Fruit fly (Drosophila melanogaster) whole organism, embryonic: Measurements from ENCODE around the gene Sec24CD.
A peak's percentile ranks its signal among the peaks of the same experiment; 100 is the strongest.

ENCODE experiments used
- Abd-B ChIP-seq: fragments of 200-800 bp; sonication (Bioruptor generic); optimal IDR thresholded peaks from 2 replicates; lab custom pipeline; 2018; ENCODE audit warnings: missing biosample characterization, mild to moderate bottlenecking, missing genetic modification characterization, moderate library complexity
- CG14710 ChIP-seq: fragments of 200-800 bp; sonication (Bioruptor generic); optimal IDR thresholded peaks from 3 replicates; lab custom pipeline; 2019; ENCODE audit warnings: missing biosample characterization, mild to moderate bottlenecking, missing genetic modification characterization, moderate library complexity
- CG14860 ChIP-seq: fragments of 200-800 bp; sonication (Bioruptor generic); IDR thresholded peaks from 3 replicates; pipeline ENCODE4 v1.3.6; 2022; ENCODE audit warnings: missing biosample characterization, missing genetic modification characterization; ENCODE audit not compliant: partially characterized antibody
- CG16779 ChIP-seq: fragments of 200-800 bp; sonication (Bioruptor generic); IDR thresholded peaks from 2 replicates; pipeline ENCODE4 v1.3.6; 2022; ENCODE audit warnings: missing biosample characterization, missing genetic modification characterization
- CG16863 ChIP-seq: fragments of 200-800 bp; sonication (Bioruptor generic); optimal IDR thresholded peaks from 3 replicates; lab custom pipeline; 2016; ENCODE audit warnings: missing biosample characterization, missing genetic modification characterization
- CG17186 ChIP-seq: fragments of 200-800 bp; sonication (Bioruptor generic); optimal IDR thresholded peaks from 3 replicates; lab custom pipeline; 2017; ENCODE audit warnings: missing biosample characterization, missing genetic modification reagents, missing genetic modification characterization
- CG17359 ChIP-seq: fragments of 200-800 bp; sonication (Bioruptor generic); optimal IDR thresholded peaks from 3 replicates; lab custom pipeline; 2018; ENCODE audit warnings: missing biosample characterization, mild to moderate bottlenecking, missing genetic modification characterization, moderate library complexity
- CG17912 ChIP-seq: fragments of 200-800 bp; sonication (Bioruptor generic); optimal IDR thresholded peaks from 2 replicates; lab custom pipeline; 2018; ENCODE audit warnings: missing biosample characterization, mild to moderate bottlenecking, missing genetic modification characterization
- CG18476 ChIP-seq: fragments of 200-800 bp; sonication (Bioruptor generic); optimal IDR thresholded peaks from 2 replicates; lab custom pipeline; 2016; ENCODE audit warnings: missing biosample characterization, mild to moderate bottlenecking, missing genetic modification characterization
- CG2116 ChIP-seq: fragments of 200-800 bp; sonication (Bioruptor generic); optimal IDR thresholded peaks from 3 replicates; lab custom pipeline; 2018; ENCODE audit warnings: missing biosample characterization, mild to moderate bottlenecking, missing genetic modification characterization
- CG32772 ChIP-seq: fragments of 200-800 bp; sonication (Bioruptor generic); IDR thresholded peaks from 2 replicates; pipeline ENCODE4 v1.3.6; 2022; ENCODE audit warnings: missing biosample characterization, missing genetic modification characterization
- CG33213 ChIP-seq: fragments of 200-800 bp; sonication (Bioruptor generic); optimal IDR thresholded peaks from 3 replicates; lab custom pipeline; 2016; ENCODE audit warnings: missing biosample characterization, missing genetic modification characterization
- CG34376 ChIP-seq: fragments of 200-800 bp; sonication (Bioruptor generic); optimal IDR thresholded peaks from 2 replicates; lab custom pipeline; 2018; ENCODE audit warnings: missing biosample characterization, mild to moderate bottlenecking, missing genetic modification characterization
- CG42726 ChIP-seq: fragments of 200-800 bp; sonication (Bioruptor generic); IDR thresholded peaks from 2 replicates; pipeline ENCODE4 v1.3.6; 2022; ENCODE audit warnings: missing biosample characterization, missing genetic modification characterization; ENCODE audit not compliant: partially characterized antibody
- CG4730 ChIP-seq: fragments of 200-800 bp; sonication (Bioruptor generic); IDR thresholded peaks from 2 replicates; pipeline ENCODE4 v1.3.6; 2022; ENCODE audit warnings: missing biosample characterization, missing genetic modification characterization
- CG6683 ChIP-seq: fragments of 200-800 bp; sonication (Bioruptor generic); optimal IDR thresholded peaks from 2 replicates; lab custom pipeline; 2017; ENCODE audit warnings: missing biosample characterization, mild to moderate bottlenecking, missing genetic modification characterization, missing genetic modification reagents
- CG8281 ChIP-seq: fragments of 200-800 bp; sonication (Bioruptor generic); optimal IDR thresholded peaks from 2 replicates; lab custom pipeline; 2018; ENCODE audit warnings: missing biosample characterization, mild to moderate bottlenecking, missing genetic modification characterization, moderate library complexity
- Dp ChIP-seq: fragments of 200-800 bp; sonication (Bioruptor generic); optimal IDR thresholded peaks from 2 replicates; lab custom pipeline; 2018; ENCODE audit warnings: missing biosample characterization, mild to moderate bottlenecking, missing genetic modification characterization, moderate library complexity
- MESR4 ChIP-seq: fragments of 200-800 bp; sonication (Bioruptor generic); optimal IDR thresholded peaks from 2 replicates; lab custom pipeline; 2018; ENCODE audit warnings: missing biosample characterization, mild to moderate bottlenecking, missing genetic modification characterization, moderate library complexity
- Opbp ChIP-seq: fragments of 200-800 bp; sonication (Bioruptor generic); IDR thresholded peaks from 3 replicates; pipeline ENCODE4 v1.3.6; 2022; ENCODE audit warnings: missing biosample characterization, missing genetic modification characterization; ENCODE audit not compliant: partially characterized antibody
- Scr ChIP-seq: fragments of 200-800 bp; sonication (Bioruptor generic); IDR thresholded peaks from 2 replicates; pipeline ENCODE4 v1.3.6; 2022; ENCODE audit warnings: missing biosample characterization, missing genetic modification characterization; ENCODE audit not compliant: partially characterized antibody
- Sry-δ ChIP-seq: fragments of 200-800 bp; sonication (Bioruptor generic); optimal IDR thresholded peaks from 2 replicates; lab custom pipeline; 2016; ENCODE audit warnings: missing biosample characterization, missing genetic modification characterization
- Xbp1 ChIP-seq: fragments of 200-800 bp; sonication (Bioruptor generic); optimal IDR thresholded peaks from 3 replicates; lab custom pipeline; 2016; ENCODE audit warnings: missing biosample characterization, mild to moderate bottlenecking, missing genetic modification characterization
- YL-1 ChIP-seq: fragments of 200-800 bp; sonication (Bioruptor generic); optimal IDR thresholded peaks from 3 replicates; lab custom pipeline; 2017; ENCODE audit warnings: missing biosample characterization, mild to moderate bottlenecking, missing genetic modification characterization
- amos ChIP-seq: fragments of 200-800 bp; sonication (Bioruptor generic); IDR thresholded peaks from 2 replicates; pipeline ENCODE4 v1.3.6; 2022; ENCODE audit warnings: missing biosample characterization, missing genetic modification characterization; ENCODE audit not compliant: partially characterized antibody
- aop ChIP-seq: fragments of 200-800 bp; sonication (Bioruptor generic); IDR thresholded peaks from 2 replicates; pipeline ENCODE4 v1.3.6; 2022; ENCODE audit warnings: missing biosample characterization, missing genetic modification characterization
- chinmo ChIP-seq: fragments of 200-800 bp; sonication (Bioruptor generic); IDR thresholded peaks from 4 replicates; pipeline ENCODE4 v1.3.6; 2022; ENCODE audit warnings: missing biosample characterization, missing genetic modification characterization; ENCODE audit not compliant: partially characterized antibody
- ci ChIP-seq: fragments of 200-800 bp; sonication (Bioruptor generic); IDR thresholded peaks from 3 replicates; pipeline ENCODE4 v1.3.6; 2022; ENCODE audit warnings: missing biosample characterization, missing genetic modification characterization
- disco-r ChIP-seq: fragments of 200-800 bp; sonication (Bioruptor generic); optimal IDR thresholded peaks from 2 replicates; lab custom pipeline; 2016; ENCODE audit warnings: missing biosample characterization, missing genetic modification characterization
- dm ChIP-seq: fragments of 200-800 bp; sonication (Bioruptor generic); optimal IDR thresholded peaks from 3 replicates; lab custom pipeline; 2016; ENCODE audit warnings: missing biosample characterization, missing genetic modification characterization
- exex ChIP-seq: fragments of 200-800 bp; sonication (Bioruptor generic); optimal IDR thresholded peaks from 4 replicates; lab custom pipeline; 2018; ENCODE audit warnings: missing biosample characterization, mild to moderate bottlenecking, missing genetic modification characterization, moderate library complexity
- gfzf ChIP-seq: fragments of 200-800 bp; sonication (Bioruptor generic); optimal IDR thresholded peaks from 2 replicates; lab custom pipeline; 2016; ENCODE audit warnings: missing biosample characterization, mild to moderate bottlenecking, missing genetic modification characterization, moderate library complexity
- inv ChIP-seq: fragments of 200-800 bp; sonication (Bioruptor generic); IDR thresholded peaks from 2 replicates; pipeline ENCODE4 v1.3.6; 2022; ENCODE audit warnings: missing biosample characterization, missing genetic modification characterization; ENCODE audit not compliant: partially characterized antibody
- klu ChIP-seq: fragments of 200-800 bp; sonication (Bioruptor generic); IDR thresholded peaks from 2 replicates; pipeline ENCODE4 v1.3.6; 2022; ENCODE audit warnings: missing biosample characterization, missing genetic modification characterization
- knrl ChIP-seq: fragments of 200-800 bp; sonication (Bioruptor generic); IDR thresholded peaks from 3 replicates; pipeline ENCODE4 v1.3.6; 2022; ENCODE audit warnings: missing biosample characterization, missing genetic modification characterization; ENCODE audit not compliant: partially characterized antibody
- lilli ChIP-seq: fragments of 200-800 bp; sonication (Bioruptor generic); optimal IDR thresholded peaks from 3 replicates; lab custom pipeline; 2016; ENCODE audit warnings: missing biosample characterization, missing genetic modification characterization
- slou ChIP-seq: fragments of 200-800 bp; sonication (Bioruptor generic); optimal IDR thresholded peaks from 3 replicates; lab custom pipeline; 2016; ENCODE audit warnings: missing biosample characterization, missing genetic modification characterization
- trem ChIP-seq: fragments of 200-800 bp; optimal IDR thresholded peaks from 3 replicates; lab custom pipeline; 2019; ENCODE audit warnings: missing biosample characterization, mild to moderate bottlenecking, missing genetic modification characterization, moderate library complexity
- unc-4 ChIP-seq: fragments of 200-800 bp; sonication (Bioruptor generic); IDR thresholded peaks from 2 replicates; pipeline ENCODE4 v1.3.6; 2022; ENCODE audit warnings: missing biosample characterization, missing genetic modification characterization; ENCODE audit not compliant: partially characterized antibody
- vnd ChIP-seq: fragments of 200-800 bp; sonication (Bioruptor generic); IDR thresholded peaks from 3 replicates; pipeline ENCODE4 v1.3.6; 2022; ENCODE audit warnings: missing biosample characterization, missing genetic modification characterization; ENCODE audit not compliant: partially characterized antibody
- zen2 ChIP-seq: fragments of 200-800 bp; sonication (Bioruptor generic); IDR thresholded peaks from 3 replicates; pipeline ENCODE4 v1.3.6; 2022; ENCODE audit warnings: missing biosample characterization, missing genetic modification characterization; ENCODE audit not compliant: partially characterized antibody

The Sec24CD gene

dm6 chr2L:2236722-2237121 lies at the start of gene Sec24CD (continued):
- TF ChIP-seq Scr (GFP tag; lab: Robert Waterston, UW) (peak; percentile 83), CG34376 (peak; percentile 35), CG16779 (GFP tag; lab: Robert Waterston, UW) (no peak), CG16863 (GFP tag; lab: Kevin White, UChicago) (no peak), ci (GFP tag; lab: Robert Waterston, UW) (peak; percentile 60; the same call in 1 of the 3 replicates), CG8281 (tag; lab: Kevin White, UChicago) (no peak), amos (peak; percentile 84; the same call in 1 of the 2 replicates), CG42726 (GFP tag; lab: Robert Waterston, UW) (peak; percentile 57; the same call in 1 of the 2 replicates), inv (GFP tag; lab: Robert Waterston, UW) (peak; percentile 66), CG17186 (GFP tag; lab: Kevin White, UChicago) (peak; percentile 10), Sry-δ (GFP tag; lab: Kevin White, UChicago) (peak; percentile 74), trem (tag; lab: Kevin White, UChicago) (peak; percentile 80), exex (tag; lab: Kevin White, UChicago) (no peak), aop (no peak), lilli (peak; percentile 35), CG4730 (no peak), Opbp (GFP tag; lab: Robert Waterston, UW) (peak; percentile 92; the same call in 2 of the 3 replicates), zen2 (GFP tag; lab: Robert Waterston, UW) (peak; percentile 96), CG33213 (GFP tag; lab: Kevin White, UChicago) (peak; percentile 0), Abd-B (GFP tag; lab: Kevin White, UChicago) (no peak), klu (GFP tag; lab: Robert Waterston, UW) (no peak), CG17912 (GFP tag; lab: Kevin White, UChicago) (peak; percentile 39), CG18476 (GFP tag; lab: Kevin White, UChicago) (no peak), YL-1 (GFP tag; lab: Kevin White, UChicago) (peak; percentile 91), dm (GFP tag; lab: Kevin White, UChicago) (no peak), CG6683 (GFP tag; lab: Kevin White, UChicago) (no peak), Xbp1 (GFP tag; lab: Kevin White, UChicago) (peak; percentile 79), CG2116 (GFP tag; lab: Kevin White, UChicago) (peak; percentile 68), chinmo (GFP tag; lab: Robert Waterston, UW) (peak; percentile 97), knrl (peak; percentile 59; the same call in 2 of the 3 replicates), CG14860 (GFP tag; lab: Robert Waterston, UW) (peak; percentile 91), unc-4 (GFP tag; lab: Robert Waterston, UW) (peak; percentile 84), CG17359 (no peak), CG32772 (GFP tag; lab: Robert Waterston, UW) (no peak), gfzf (peak; percentile 4), Dp (GFP tag; lab: Kevin White, UChicago) (peak; percentile 43), MESR4 (peak; percentile 84), CG14710 (tag; lab: Kevin White, UChicago) (peak; percentile 51), disco-r (GFP tag; lab: Kevin White, UChicago) (no peak), slou (GFP tag; lab: Kevin White, UChicago) (no peak), vnd (GFP tag; lab: Robert Waterston, UW) (peak; percentile 84)
